Worm (Caenorhabditis elegans) whole organism, young adult: ENCODE measurements around the gene K03H1.13.

ENCODE experiments used
- B0035.1 ChIP-seq: sonication (generic microtip); optimal IDR thresholded peaks from 2 replicates; lab custom pipeline; 2016; ENCODE audit warnings: missing genetic modification characterization, mild to moderate bottlenecking, missing compliant biosample characterization, missing genotype, missing genetic modification reagents
- B0261.1 ChIP-seq: sonication (generic microtip); optimal IDR thresholded peaks from 2 replicates; lab custom pipeline; 2016; ENCODE audit warnings: mild to moderate bottlenecking, missing genetic modification characterization, moderate library complexity, missing compliant biosample characterization
- B0336.3 ChIP-seq: fragments of 200-800 bp; sonication (Bioruptor generic); IDR thresholded peaks from 2 replicates; pipeline ENCODE4 v1.3.6; 2022; ENCODE audit warnings: missing genetic modification characterization, missing compliant biosample characterization
- F55B11.4 ChIP-seq: sonication (generic microtip); optimal IDR thresholded peaks from 2 replicates; lab custom pipeline; 2016; ENCODE audit warnings: missing compliant biosample characterization, missing genetic modification characterization, borderline replicate concordance; ENCODE audit not compliant: insufficient read depth
- F57A8.1 ChIP-seq: fragments of 200-800 bp; sonication (Bioruptor generic); optimal IDR thresholded peaks from 2 replicates; lab custom pipeline; 2018; ENCODE audit warnings: mild to moderate bottlenecking, missing genetic modification characterization, moderate library complexity, missing compliant biosample characterization
- K12H6.12 ChIP-seq: fragments of 200-800 bp; sonication (Bioruptor generic); optimal IDR thresholded peaks from 2 replicates; lab custom pipeline; 2018; ENCODE audit warnings: mild to moderate bottlenecking, missing genetic modification characterization, missing compliant biosample characterization
- Y56A3A.18 ChIP-seq: fragments of 200-800 bp; sonication (Bioruptor generic); IDR thresholded peaks from 2 replicates; pipeline ENCODE4 v1.3.6; 2022; ENCODE audit warnings: missing genetic modification reagents, missing genetic modification characterization, missing compliant biosample characterization
- atf-7 ChIP-seq: sonication (generic microtip); optimal IDR thresholded peaks from 2 replicates; lab custom pipeline; 2017; ENCODE audit warnings: mild to moderate bottlenecking, missing genetic modification characterization, missing compliant biosample characterization
- athp-1 ChIP-seq: sonication (generic microtip); optimal IDR thresholded peaks from 2 replicates; lab custom pipeline; 2017; ENCODE audit warnings: mild to moderate bottlenecking, missing genetic modification characterization, missing compliant biosample characterization
- chd-7 ChIP-seq: sonication (generic microtip); optimal IDR thresholded peaks from 2 replicates; lab custom pipeline; 2016; ENCODE audit warnings: mild to moderate bottlenecking, missing genetic modification characterization, moderate library complexity, missing compliant biosample characterization
- dpl-1 ChIP-seq: fragments of 150-350 bp; optimal IDR thresholded peaks from 2 replicates; lab custom pipeline; 2014; ENCODE audit warnings: missing biosample characterization, missing genetic modification reagents, missing genetic modification characterization
- egl-44 ChIP-seq: fragments of 200-800 bp; sonication (Bioruptor generic); IDR thresholded peaks from 2 replicates; pipeline ENCODE4 v1.3.6; 2022; ENCODE audit warnings: missing genetic modification reagents, missing genetic modification characterization, missing compliant biosample characterization
- hlh-12 ChIP-seq: sonication (generic microtip); optimal IDR thresholded peaks from 2 replicates; lab custom pipeline; 2016; ENCODE audit warnings: missing genetic modification characterization, missing compliant biosample characterization
- hmg-20 ChIP-seq: fragments of 200-800 bp; sonication (Bioruptor generic); IDR thresholded peaks from 2 replicates; pipeline ENCODE4 v1.3.6; 2022; ENCODE audit warnings: missing genetic modification reagents, missing genetic modification characterization, missing compliant biosample characterization
- lin-35 ChIP-seq, 3 experiments: fragments of 150-350 bp in 2 of 3; sonication (generic microtip) in 1 of 3; optimal IDR thresholded peaks; 2 replicates each; lab custom pipeline; 2014 to 2018; ENCODE audit warnings: missing biosample characterization in 3 of 3, missing genetic modification characterization in 3 of 3, missing genetic modification reagents in 3 of 3
- lin-40 ChIP-seq: sonication (generic microtip); optimal IDR thresholded peaks from 2 replicates; lab custom pipeline; 2016; ENCODE audit warnings: missing genetic modification characterization, mild to moderate bottlenecking, missing compliant biosample characterization, missing genotype, missing genetic modification reagents
- lir-1 ChIP-seq: fragments of 200-800 bp; sonication (Bioruptor generic); conservative IDR thresholded peaks from 2 replicates; pipeline ENCODE4 v1.3.6; 2022; ENCODE audit warnings: missing genetic modification reagents, missing genetic modification characterization, missing compliant biosample characterization
- lsl-1 ChIP-seq: fragments of 200-800 bp; sonication (Bioruptor generic); optimal IDR thresholded peaks from 2 replicates; lab custom pipeline; 2018; ENCODE audit warnings: mild to moderate bottlenecking, missing genetic modification characterization, moderate library complexity, missing compliant biosample characterization
- madf-6 ChIP-seq: fragments of 200-800 bp; sonication (Bioruptor generic); IDR thresholded peaks from 2 replicates; pipeline ENCODE4 v1.3.6; 2022; ENCODE audit warnings: missing genetic modification reagents, missing genetic modification characterization, missing compliant biosample characterization
- madf-8 ChIP-seq: fragments of 200-800 bp; sonication (Bioruptor generic); conservative IDR thresholded peaks from 2 replicates; pipeline ENCODE4 v1.3.6; 2022; ENCODE audit warnings: missing genetic modification reagents, missing genetic modification characterization, missing compliant biosample characterization
- mxl-1 ChIP-seq: sonication (generic microtip); optimal IDR thresholded peaks from 2 replicates; lab custom pipeline; 2016; ENCODE audit warnings: missing genetic modification characterization, missing compliant biosample characterization
- nfya-1 ChIP-seq: sonication (generic microtip); optimal IDR thresholded peaks from 2 replicates; lab custom pipeline; 2017; ENCODE audit warnings: antibody characterized with exemption, missing compliant biosample characterization, missing genetic modification characterization, borderline replicate concordance; ENCODE audit not compliant: insufficient read depth
- nfyb-1 ChIP-seq: fragments of 200-800 bp; sonication (Bioruptor generic); IDR thresholded peaks from 2 replicates; pipeline ENCODE4 v1.3.6; 2022; ENCODE audit warnings: missing genetic modification reagents, missing genetic modification characterization, missing compliant biosample characterization
- nhr-90 ChIP-seq: sonication (generic microtip); optimal IDR thresholded peaks from 2 replicates; lab custom pipeline; 2016; ENCODE audit warnings: missing genotype, mild to moderate bottlenecking, missing genetic modification characterization, missing compliant biosample characterization
- rec-8 ChIP-seq, 2 experiments: sonication (generic microtip); optimal IDR thresholded peaks; 2 replicates each; lab custom pipeline; 2016; ENCODE audit warnings: mild to moderate bottlenecking in 2 of 2, missing genetic modification characterization in 2 of 2, missing genetic modification reagents in 2 of 2, missing genotype in 2 of 2, missing biosample characterization in 1 of 2, missing compliant biosample characterization in 1 of 2, moderate library complexity in 1 of 2
- rpc-1 ChIP-seq, 2 experiments: fragments of 150-350 bp in 1 of 2; sonication (generic microtip) in 1 of 2; optimal IDR thresholded peaks; 2 replicates each; lab custom pipeline; 2014 to 2018; ENCODE audit warnings: missing biosample characterization in 1 of 2, missing genetic modification characterization in 1 of 2, missing genetic modification reagents in 1 of 2, missing genotype in 1 of 2
- snpc-1.1 ChIP-seq: sonication (generic microtip); optimal IDR thresholded peaks from 2 replicates; lab custom pipeline; 2017; ENCODE audit warnings: missing genetic modification characterization, mild to moderate bottlenecking, missing compliant biosample characterization, antibody characterized with exemption, moderate library complexity, missing genotype, missing genetic modification reagents; ENCODE audit not compliant: insufficient read depth
- sptf-2 ChIP-seq: fragments of 200-800 bp; sonication (Bioruptor generic); optimal IDR thresholded peaks from 2 replicates; lab custom pipeline; 2018; ENCODE audit warnings: mild to moderate bottlenecking, missing genetic modification characterization, missing compliant biosample characterization
- unc-62 ChIP-seq: fragments of 150-350 bp; optimal IDR thresholded peaks from 2 replicates; lab custom pipeline; 2014; ENCODE audit warnings: missing biosample characterization, missing genetic modification reagents, missing genetic modification characterization
- ztf-25 ChIP-seq: fragments of 200-800 bp; sonication (Bioruptor generic); IDR thresholded peaks from 2 replicates; pipeline ENCODE4 v1.3.6; 2022; ENCODE audit warnings: missing genetic modification reagents, missing genetic modification characterization, missing compliant biosample characterization
- ztf-6 ChIP-seq: fragments of 200-800 bp; sonication (Bioruptor generic); IDR thresholded peaks from 2 replicates; pipeline ENCODE4 v1.3.6; 2022; ENCODE audit warnings: missing genetic modification reagents, missing genetic modification characterization, missing compliant biosample characterization

The K03H1.13 gene

ce11 chrIII:9972192-9972811 is 22.2 kb upstream of the K03H1.13 start:
- TF ChIP-seq sptf-2, result no peak
- TF ChIP-seq rpc-1 (optimal IDR thresholded peaks at IDR 0.05; lab: Kevin White, UChicago), result no peak
- no peak for TF ChIP-seq rpc-1 (tag; optimal IDR thresholded peaks at IDR 0.05; lab: Kevin White, UChicago)
- TF ChIP-seq F55B11.4 (tag; lab: Kevin White, UChicago), result no peak
- TF ChIP-seq ztf-6 (GFP tag; lab: Robert Waterston, UW), result no peak
- no peak for TF ChIP-seq Y56A3A.18
- no peak for TF ChIP-seq chd-7 (tag; lab: Kevin White, UChicago)
- no peak for TF ChIP-seq B0336.3 (GFP tag; lab: Robert Waterston, UW)
- TF ChIP-seq nhr-90 (tag; lab: Kevin White, UChicago), result no peak
- no peak for TF ChIP-seq athp-1 (tag; lab: Kevin White, UChicago)
- TF ChIP-seq egl-44 (GFP tag; lab: Robert Waterston, UW), result no peak
- TF ChIP-seq dpl-1 (GFP tag; lab: Kevin White, UChicago), result no peak
- TF ChIP-seq ztf-25 (GFP tag; lab: Robert Waterston, UW), result no peak
- no peak for TF ChIP-seq rec-8 (tag; optimal IDR thresholded peaks at IDR 0.05; lab: Kevin White, UChicago)
- no peak for TF ChIP-seq lir-1
- TF ChIP-seq mxl-1 (tag; lab: Kevin White, UChicago), result no peak
- TF ChIP-seq madf-6 (GFP tag; lab: Robert Waterston, UW), result no peak
- no peak for TF ChIP-seq atf-7

- TF ChIP-seq lin-35 (GFP tag; optimal IDR thresholded peaks at IDR 0.05; lab: Kevin White, UChicago), result no peak
- TF ChIP-seq snpc-1.1, result no peak
- no peak for TF ChIP-seq chd-7 (tag; lab: Kevin White, UChicago)
Measured at ce11 chrIII:9969371-9969770, 19.2 kb upstream of the K03H1.13 start.

ce11 chrIII:9965444-9965843 is 15.3 kb upstream of the K03H1.13 start:
- TF ChIP-seq nfya-1 (no peak), K12H6.12 (tag; lab: Kevin White, UChicago) (no peak), unc-62 (GFP tag; lab: Kevin White, UChicago) (peak; percentile 72), hlh-12 (tag; lab: Kevin White, UChicago) (no peak), Y56A3A.18 (no peak)

- no peak for TF ChIP-seq chd-7 (tag; lab: Kevin White, UChicago)
- no peak for TF ChIP-seq rec-8 (tag; optimal IDR thresholded peaks at IDR 0.05; lab: Kevin White, UChicago)
- TF ChIP-seq lsl-1 (GFP tag; lab: Kevin White, UChicago), result no peak
- no peak for TF ChIP-seq B0261.1 (tag; lab: Kevin White, UChicago)
- TF ChIP-seq madf-8 (GFP tag; lab: Robert Waterston, UW), result no peak
- TF ChIP-seq madf-6 (GFP tag; lab: Robert Waterston, UW), result no peak
- no peak for TF ChIP-seq F57A8.1 (GFP tag; lab: Kevin White, UChicago)
- no peak for TF ChIP-seq hlh-12 (tag; lab: Kevin White, UChicago)
- TF ChIP-seq hmg-20 (GFP tag; lab: Robert Waterston, UW), result no peak
- no peak for TF ChIP-seq lin-40 (tag; lab: Kevin White, UChicago)
- TF ChIP-seq, all 124 proteins: peak for 0
Measured at ce11 chrIII:9964416-9964815, 14.3 kb upstream of the K03H1.13 start.

- peak; percentile 73 for TF ChIP-seq atf-7
- TF ChIP-seq nfyb-1 (GFP tag; lab: Robert Waterston, UW), result 0 out of 2 replicates have a peak, but pooled peaks have one; percentile 14
- no peak for TF ChIP-seq B0035.1 (tag; lab: Kevin White, UChicago)
Measured at ce11 chrIII:9963447-9963846, 13.3 kb upstream of the K03H1.13 start.
